Fruit fly (Drosophila melanogaster) whole organism, embryonic: Measurements from ENCODE around the gene HDAC4.

Experiments
- Atf6 ChIP-seq: fragments of 200-800 bp; sonication (Bioruptor generic); IDR thresholded peaks from 2 replicates; pipeline ENCODE4 v1.3.6; 2022; ENCODE audit warnings: missing biosample characterization, missing genetic modification characterization
- BtbVII ChIP-seq: fragments of 200-800 bp; sonication (Bioruptor generic); optimal IDR thresholded peaks from 3 replicates; lab custom pipeline; 2017; ENCODE audit warnings: missing biosample characterization, mild to moderate bottlenecking, missing genetic modification characterization
- CG10366 ChIP-seq: fragments of 200-800 bp; sonication (Bioruptor generic); IDR thresholded peaks from 2 replicates; pipeline ENCODE4 v1.3.6; 2022; ENCODE audit warnings: missing biosample characterization, missing genetic modification characterization
- CG10959 ChIP-seq: fragments of 200-800 bp; sonication (Bioruptor generic); IDR thresholded peaks from 2 replicates; pipeline ENCODE4 v1.3.6; 2022; ENCODE audit warnings: missing biosample characterization, missing genetic modification characterization
- CG11398 ChIP-seq: fragments of 200-800 bp; sonication (Bioruptor generic); optimal IDR thresholded peaks from 2 replicates; lab custom pipeline; 2016; ENCODE audit warnings: missing biosample characterization, missing genetic modification characterization
- CG12219 ChIP-seq: fragments of 200-800 bp; sonication (Bioruptor generic); optimal IDR thresholded peaks from 3 replicates; lab custom pipeline; 2018; ENCODE audit warnings: missing biosample characterization, mild to moderate bottlenecking, missing genetic modification characterization
- CG12659 ChIP-seq: fragments of 200-800 bp; sonication (Bioruptor generic); optimal IDR thresholded peaks from 3 replicates; lab custom pipeline; 2017; ENCODE audit warnings: mild to moderate bottlenecking, missing biosample characterization, missing genetic modification reagents, missing genetic modification characterization
- CG18262 ChIP-seq: fragments of 200-800 bp; optimal IDR thresholded peaks from 3 replicates; lab custom pipeline; 2019; ENCODE audit warnings: missing biosample characterization, mild to moderate bottlenecking, missing genetic modification characterization, moderate library complexity
- CG2116 ChIP-seq: fragments of 200-800 bp; sonication (Bioruptor generic); optimal IDR thresholded peaks from 3 replicates; lab custom pipeline; 2018; ENCODE audit warnings: missing biosample characterization, mild to moderate bottlenecking, missing genetic modification characterization
- CG32772 ChIP-seq: fragments of 200-800 bp; sonication (Bioruptor generic); IDR thresholded peaks from 2 replicates; pipeline ENCODE4 v1.3.6; 2022; ENCODE audit warnings: missing biosample characterization, missing genetic modification characterization
- CG33213 ChIP-seq: fragments of 200-800 bp; sonication (Bioruptor generic); optimal IDR thresholded peaks from 3 replicates; lab custom pipeline; 2016; ENCODE audit warnings: missing biosample characterization, missing genetic modification characterization
- CG33557 ChIP-seq: fragments of 200-800 bp; sonication (Bioruptor generic); optimal IDR thresholded peaks from 2 replicates; lab custom pipeline; 2019; ENCODE audit warnings: missing biosample characterization, mild to moderate bottlenecking, missing genetic modification characterization, moderate library complexity
- CG34376 ChIP-seq: fragments of 200-800 bp; sonication (Bioruptor generic); optimal IDR thresholded peaks from 2 replicates; lab custom pipeline; 2018; ENCODE audit warnings: missing biosample characterization, mild to moderate bottlenecking, missing genetic modification characterization
- CG43689 ChIP-seq: fragments of 200-800 bp; sonication (Bioruptor generic); IDR thresholded peaks from 2 replicates; pipeline ENCODE4 v1.3.6; 2022; ENCODE audit warnings: missing biosample characterization, missing genetic modification characterization
- CG4707 ChIP-seq: fragments of 200-800 bp; sonication (Bioruptor generic); optimal IDR thresholded peaks from 2 replicates; lab custom pipeline; 2018; ENCODE audit warnings: missing biosample characterization, mild to moderate bottlenecking, missing genetic modification characterization, moderate library complexity
- CG5953 ChIP-seq: fragments of 200-800 bp; sonication (Bioruptor generic); IDR thresholded peaks from 2 replicates; pipeline ENCODE4 v1.3.6; 2022; ENCODE audit warnings: missing biosample characterization, missing genetic modification characterization
- CG6791 ChIP-seq: fragments of 200-800 bp; sonication (Bioruptor generic); IDR thresholded peaks from 3 replicates; pipeline ENCODE4 v1.3.6; 2022; ENCODE audit warnings: missing biosample characterization, missing genetic modification characterization; ENCODE audit not compliant: partially characterized antibody
- CG7928 ChIP-seq: fragments of 200-800 bp; sonication (Bioruptor generic); optimal IDR thresholded peaks from 2 replicates; lab custom pipeline; 2017; ENCODE audit warnings: missing biosample characterization, mild to moderate bottlenecking, missing genetic modification characterization
- CG7963 ChIP-seq: fragments of 200-800 bp; sonication (Bioruptor generic); IDR thresholded peaks from 3 replicates; pipeline ENCODE4 v1.3.6; 2022; ENCODE audit warnings: missing biosample characterization, missing genetic modification characterization; ENCODE audit not compliant: partially characterized antibody
- CG8944 ChIP-seq: fragments of 200-800 bp; sonication (Bioruptor generic); optimal IDR thresholded peaks from 3 replicates; lab custom pipeline; 2016; ENCODE audit warnings: missing biosample characterization, missing genetic modification characterization
- CG9817 ChIP-seq: fragments of 200-800 bp; sonication (Bioruptor generic); optimal IDR thresholded peaks from 2 replicates; lab custom pipeline; 2018; ENCODE audit warnings: missing biosample characterization, mild to moderate bottlenecking, missing genetic modification characterization, moderate library complexity
- CG9876 ChIP-seq: fragments of 200-800 bp; sonication (Bioruptor generic); optimal IDR thresholded peaks from 2 replicates; lab custom pipeline; 2016; ENCODE audit warnings: missing biosample characterization, missing genetic modification characterization
- Dip3 ChIP-seq: fragments of 200-800 bp; sonication (Bioruptor generic); optimal IDR thresholded peaks from 3 replicates; lab custom pipeline; 2016; ENCODE audit warnings: missing biosample characterization, missing genetic modification characterization
- Doc2 ChIP-seq: fragments of 200-800 bp; sonication (Bioruptor generic); IDR thresholded peaks from 2 replicates; pipeline ENCODE4 v1.3.6; 2022; ENCODE audit warnings: missing biosample characterization, missing genetic modification characterization
- Dref ChIP-seq: fragments of 200-800 bp; sonication (Bioruptor generic); IDR thresholded peaks from 2 replicates; pipeline ENCODE4 v1.3.6; 2022; ENCODE audit warnings: missing biosample characterization, missing genetic modification characterization
- E2f2 ChIP-seq: fragments of 200-800 bp; sonication (Bioruptor generic); IDR thresholded peaks from 2 replicates; pipeline ENCODE4 v1.3.6; 2022; ENCODE audit warnings: missing biosample characterization, missing genetic modification characterization
- Gug ChIP-seq: fragments of 200-800 bp; sonication (Bioruptor generic); IDR thresholded peaks from 4 replicates; pipeline ENCODE4 v1.3.6; 2022; ENCODE audit warnings: missing biosample characterization, missing genetic modification characterization
- HHEX ChIP-seq: fragments of 200-800 bp; sonication (Bioruptor generic); optimal IDR thresholded peaks from 3 replicates; lab custom pipeline; 2017; ENCODE audit warnings: missing biosample characterization, mild to moderate bottlenecking, missing genetic modification characterization, missing genetic modification reagents
- Kr ChIP-seq: fragments of 200-800 bp; sonication (Bioruptor generic); optimal IDR thresholded peaks from 2 replicates; lab custom pipeline; 2017; ENCODE audit warnings: missing biosample characterization, mild to moderate bottlenecking, missing genetic modification characterization
- Lim3 ChIP-seq: fragments of 200-800 bp; sonication (Bioruptor generic); IDR thresholded peaks from 2 replicates; pipeline ENCODE4 v1.3.6; 2022; ENCODE audit warnings: missing biosample characterization, missing genetic modification characterization
- MBD-R2 ChIP-seq: fragments of 200-800 bp; sonication (Bioruptor generic); IDR thresholded peaks from 2 replicates; pipeline ENCODE4 v1.3.6; 2022; ENCODE audit warnings: missing biosample characterization, missing genetic modification characterization
- Oli ChIP-seq: fragments of 200-800 bp; sonication (Bioruptor generic); optimal IDR thresholded peaks from 2 replicates; lab custom pipeline; 2018; ENCODE audit warnings: missing biosample characterization, mild to moderate bottlenecking, missing genetic modification characterization, moderate library complexity
- Opbp ChIP-seq: fragments of 200-800 bp; sonication (Bioruptor generic); IDR thresholded peaks from 3 replicates; pipeline ENCODE4 v1.3.6; 2022; ENCODE audit warnings: missing biosample characterization, missing genetic modification characterization; ENCODE audit not compliant: partially characterized antibody
- Vsx1 ChIP-seq: fragments of 200-800 bp; sonication (Bioruptor generic); optimal IDR thresholded peaks from 2 replicates; lab custom pipeline; 2017; ENCODE audit warnings: missing biosample characterization, mild to moderate bottlenecking, missing genetic modification characterization, missing genetic modification reagents
- aop ChIP-seq: fragments of 200-800 bp; sonication (Bioruptor generic); IDR thresholded peaks from 2 replicates; pipeline ENCODE4 v1.3.6; 2022; ENCODE audit warnings: missing biosample characterization, missing genetic modification characterization
- chm ChIP-seq: fragments of 200-800 bp; sonication (Bioruptor generic); IDR thresholded peaks from 2 replicates; pipeline ENCODE4 v1.3.6; 2022; ENCODE audit warnings: missing biosample characterization, missing genetic modification characterization
- ci ChIP-seq: fragments of 200-800 bp; sonication (Bioruptor generic); IDR thresholded peaks from 3 replicates; pipeline ENCODE4 v1.3.6; 2022; ENCODE audit warnings: missing biosample characterization, missing genetic modification characterization
- dan ChIP-seq: fragments of 200-800 bp; sonication (Bioruptor generic); IDR thresholded peaks from 2 replicates; pipeline ENCODE4 v1.3.6; 2022; ENCODE audit warnings: missing biosample characterization, missing genetic modification characterization
- exex ChIP-seq: fragments of 200-800 bp; sonication (Bioruptor generic); optimal IDR thresholded peaks from 4 replicates; lab custom pipeline; 2018; ENCODE audit warnings: missing biosample characterization, mild to moderate bottlenecking, missing genetic modification characterization, moderate library complexity
- fru ChIP-seq: fragments of >200 bp; optimal IDR thresholded peaks from 2 replicates; lab custom pipeline; 2017
- jing ChIP-seq: fragments of 200-800 bp; sonication (Bioruptor generic); optimal IDR thresholded peaks from 2 replicates; lab custom pipeline; 2018; ENCODE audit warnings: missing biosample characterization, mild to moderate bottlenecking, missing genetic modification characterization
- klu ChIP-seq: fragments of 200-800 bp; sonication (Bioruptor generic); IDR thresholded peaks from 2 replicates; pipeline ENCODE4 v1.3.6; 2022; ENCODE audit warnings: missing biosample characterization, missing genetic modification characterization
- nau ChIP-seq: fragments of 200-800 bp; sonication (Bioruptor generic); optimal IDR thresholded peaks from 3 replicates; lab custom pipeline; 2017; ENCODE audit warnings: missing biosample characterization, mild to moderate bottlenecking, missing genetic modification characterization, missing genetic modification reagents
- nom ChIP-seq: fragments of 200-800 bp; sonication (Bioruptor generic); optimal IDR thresholded peaks from 2 replicates; lab custom pipeline; 2017; ENCODE audit warnings: missing biosample characterization, missing genetic modification characterization, mild to moderate bottlenecking, moderate library complexity, missing genetic modification reagents
- otp ChIP-seq: fragments of 200-800 bp; sonication (Bioruptor generic); IDR thresholded peaks from 3 replicates; pipeline ENCODE4, ENCODE4 v1.3.6; 2022; ENCODE audit warnings: missing biosample characterization, missing genetic modification characterization
- pita ChIP-seq: fragments of 200-800 bp; sonication (Bioruptor generic); optimal IDR thresholded peaks from 2 replicates; lab custom pipeline; 2017; ENCODE audit warnings: missing biosample characterization, mild to moderate bottlenecking, missing genetic modification characterization
- ranshi ChIP-seq: fragments of 200-800 bp; sonication (Bioruptor generic); IDR thresholded peaks from 2 replicates; pipeline ENCODE4 v1.3.6; 2022; ENCODE audit warnings: missing biosample characterization, missing genetic modification characterization
- ro ChIP-seq: fragments of 200-800 bp; sonication (Bioruptor generic); IDR thresholded peaks from 2 replicates; pipeline ENCODE4 v1.3.6; 2022; ENCODE audit warnings: missing biosample characterization, missing genetic modification characterization
- row ChIP-seq: fragments of 200-800 bp; sonication (Bioruptor generic); IDR thresholded peaks from 3 replicates; pipeline ENCODE4 v1.3.6; 2022; ENCODE audit warnings: missing biosample characterization, missing genetic modification characterization
- seq ChIP-seq: fragments of 200-800 bp; sonication (Bioruptor generic); IDR thresholded peaks from 2 replicates; pipeline ENCODE4 v1.3.6; 2022; ENCODE audit warnings: missing biosample characterization, missing genetic modification characterization
- tap ChIP-seq: fragments of 200-800 bp; optimal IDR thresholded peaks from 3 replicates; lab custom pipeline; 2019; ENCODE audit warnings: missing biosample characterization, mild to moderate bottlenecking, missing genetic modification characterization, moderate library complexity
- trem ChIP-seq: fragments of 200-800 bp; optimal IDR thresholded peaks from 3 replicates; lab custom pipeline; 2019; ENCODE audit warnings: missing biosample characterization, mild to moderate bottlenecking, missing genetic modification characterization, moderate library complexity
- wek ChIP-seq: fragments of 200-800 bp; sonication (Bioruptor generic); optimal IDR thresholded peaks from 3 replicates; lab custom pipeline; 2018; ENCODE audit warnings: missing biosample characterization, mild to moderate bottlenecking, missing genetic modification characterization, moderate library complexity

Gene HDAC4

dm6 chrX:13305323-13305722 is 19.9 kb upstream of the HDAC4 start (continued):
- no peak for TF ChIP-seq nau (GFP tag; lab: Kevin White, UChicago)
- no peak for TF ChIP-seq dan (GFP tag; lab: Robert Waterston, UW)
- TF ChIP-seq ranshi (GFP tag; lab: Robert Waterston, UW), result no peak
- no peak for TF ChIP-seq Doc2
- no peak for TF ChIP-seq CG33557
- no peak for TF ChIP-seq seq (GFP tag; lab: Robert Waterston, UW)
- no peak for TF ChIP-seq trem
- peak; percentile 28 for TF ChIP-seq nom (GFP tag; lab: Kevin White, UChicago)
- TF ChIP-seq Dip3, result no peak
- peak; percentile 10 for TF ChIP-seq CG34376 (GFP tag; lab: Kevin White, UChicago)
- TF ChIP-seq CG10366 (GFP tag; lab: Robert Waterston, UW), result no peak
- no peak for TF ChIP-seq CG7928
- TF ChIP-seq jing, result no peak
- TF ChIP-seq fru, result no peak
- TF ChIP-seq CG43689 (GFP tag; lab: Robert Waterston, UW), result no peak
- TF ChIP-seq exex (tag; lab: Kevin White, UChicago), result peak; percentile 19
- TF ChIP-seq CG9876 (GFP tag; lab: Kevin White, UChicago), result no peak
- TF ChIP-seq BtbVII (GFP tag; lab: Kevin White, UChicago), result peak; percentile 18
- TF ChIP-seq wek (GFP tag; lab: Kevin White, UChicago), result no peak
- no peak for TF ChIP-seq otp
- TF ChIP-seq Lim3 (GFP tag; lab: Robert Waterston, UW), result no peak
- TF ChIP-seq CG11398 (GFP tag; lab: Kevin White, UChicago), result no peak
- no peak for TF ChIP-seq CG9817 (tag; lab: Kevin White, UChicago)
- no peak for TF ChIP-seq ro (GFP tag; lab: Robert Waterston, UW)
- no peak for TF ChIP-seq CG12659
- no peak for TF ChIP-seq CG12219 (GFP tag; lab: Kevin White, UChicago)
- no peak for TF ChIP-seq Atf6 (GFP tag; lab: Robert Waterston, UW)
- TF ChIP-seq Dref, result no peak
- TF ChIP-seq CG4707, result no peak
- TF ChIP-seq CG6791, result no peak
- TF ChIP-seq CG33213, result no peak
- TF ChIP-seq CG8944 (GFP tag; lab: Kevin White, UChicago), result no peak
- TF ChIP-seq klu, result no peak
- no peak for TF ChIP-seq CG10959 (GFP tag; lab: Robert Waterston, UW)
- TF ChIP-seq CG7963, result no peak
- TF ChIP-seq Opbp (GFP tag; lab: Robert Waterston, UW), result no peak
- no peak for TF ChIP-seq CG5953
- no peak for TF ChIP-seq Kr (GFP tag; lab: Kevin White, UChicago)
- TF ChIP-seq CG2116 (GFP tag; lab: Kevin White, UChicago), result no peak
- TF ChIP-seq aop (GFP tag; lab: Robert Waterston, UW), result no peak
- 0 out of 3 replicates have a peak, but pooled peaks have one; percentile 18 for TF ChIP-seq ci
- no peak for TF ChIP-seq MBD-R2
- no peak for TF ChIP-seq HHEX (GFP tag; lab: Kevin White, UChicago)
- peak; percentile 32; the same call in 1 of the 2 replicates for TF ChIP-seq chm (GFP tag; lab: Robert Waterston, UW)
- no peak for TF ChIP-seq CG32772 (GFP tag; lab: Robert Waterston, UW)
- TF ChIP-seq E2f2 (GFP tag; lab: Robert Waterston, UW), result no peak
- no peak for TF ChIP-seq Oli (tag; lab: Kevin White, UChicago)
- TF ChIP-seq Vsx1 (GFP tag; lab: Kevin White, UChicago), result no peak
- no peak for TF ChIP-seq pita
- TF ChIP-seq Gug, result no peak
- no peak for TF ChIP-seq row (GFP tag; lab: Robert Waterston, UW)
- no peak for TF ChIP-seq tap (tag; lab: Kevin White, UChicago)
- TF ChIP-seq CG18262 (tag; lab: Kevin White, UChicago), result no peak
